Fruit fly (Drosophila melanogaster): ENCODE data around the gene ssh.

- TF ChIP-seq Dll (optimal IDR thresholded peaks at IDR 0.05) (no peak), EcR (GFP tag; optimal IDR thresholded peaks at IDR 0.05) (no peak), psq (optimal IDR thresholded peaks at IDR 0.05) (no peak), pan (optimal IDR thresholded peaks at IDR 0.05) (no peak)
These were observed 8.4 kb upstream of the ssh start for dm6 chr3R:24953152-24953551.
